Worm (Caenorhabditis elegans): ENCODE results near the gene him-5.

The him-5 gene

DNA sequence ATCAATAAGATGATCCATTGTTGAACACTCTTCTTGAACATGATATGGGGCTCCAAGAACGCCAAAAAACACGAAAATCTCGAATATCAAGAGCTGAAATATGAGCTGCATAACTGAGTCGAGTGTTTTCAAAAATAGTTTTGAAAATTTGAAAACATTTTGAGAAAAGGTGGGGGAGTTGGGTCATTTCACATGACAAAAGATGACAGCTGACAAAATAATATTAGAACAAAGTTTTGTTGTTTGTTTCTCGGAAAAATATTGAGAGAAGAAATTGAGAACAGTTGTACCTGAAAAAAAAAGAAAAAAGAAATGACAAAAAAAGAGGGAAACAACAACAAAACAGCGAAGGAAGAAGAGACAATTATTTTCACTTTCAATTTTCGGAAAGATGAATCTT is 8.3 kb downstream of the him-5 start, which contains the start of the genes D1086.2 and D1086.1:
Gene D1086.2, minus strand, starts transcription at position 150 of the 400 bp plus-strand sequence.
Gene D1086.1, plus strand, starts transcription at position 340 of the 400 bp plus-strand sequence.
- TF ChIP-seq T23F11.4 (GFP tag; optimal IDR thresholded peaks at IDR 0.05) (no peak), mec-3 (tag; optimal IDR thresholded peaks at IDR 0.05; ENCODE audit: borderline replicate concordance) (no peak), pat-9 (tag; optimal IDR thresholded peaks at IDR 0.05) (no peak), unc-55 (GFP tag; optimal IDR thresholded peaks at IDR 0.05) (no peak), elt-4 (tag; optimal IDR thresholded peaks at IDR 0.05) (no peak), unc-86 (tag; optimal IDR thresholded peaks at IDR 0.05) (no peak), ceh-2 (tag; optimal IDR thresholded peaks at IDR 0.05) (no peak), ceh-45 (GFP tag; IDR thresholded peaks at IDR 0.05) (no peak), fax-1 (tag; optimal IDR thresholded peaks at IDR 0.05) (no peak), ceh-14 (tag; optimal IDR thresholded peaks at IDR 0.05) (no peak), nfya-1 (tag; optimal IDR thresholded peaks at IDR 0.05) (no peak), ref-2 (tag; optimal IDR thresholded peaks at IDR 0.05) (no peak), sox-2 (GFP tag; IDR thresholded peaks at IDR 0.05) (no peak), Y22D7AL.16 (tag; optimal IDR thresholded peaks at IDR 0.05) (no peak)

DNA sequence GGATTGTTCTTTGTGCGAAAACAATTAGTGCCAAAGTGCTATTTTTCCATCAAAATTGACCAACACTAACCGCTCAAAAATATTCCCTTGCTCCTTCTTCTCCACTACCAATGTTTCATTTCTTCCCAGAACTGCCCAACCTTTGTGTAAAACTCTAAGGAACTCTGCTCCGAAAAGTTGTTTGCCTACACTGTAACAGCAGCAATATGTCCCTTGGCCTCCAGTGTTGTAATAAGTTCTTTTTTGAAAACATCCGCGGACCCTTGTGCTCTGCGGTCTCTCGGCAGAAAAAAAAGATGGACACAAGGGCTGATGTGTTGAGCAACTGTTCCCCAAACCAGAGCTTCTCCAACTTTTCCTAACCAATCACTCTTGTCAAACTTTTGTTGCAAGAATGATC is 10.7 kb downstream of the him-5 start, which contains the start of gene D1086.12:
Gene D1086.12, plus strand, starts transcription at position 301 of the 400 bp plus-strand sequence.
- TF ChIP-seq syd-9 (tag; optimal IDR thresholded peaks at IDR 0.05) (no peak), che-1 (tag; optimal IDR thresholded peaks at IDR 0.05) (no peak), ceh-30 (tag; optimal IDR thresholded peaks at IDR 0.05) (no peak), tbx-2 (tag; optimal IDR thresholded peaks at IDR 0.05) (no peak), hlh-13 (GFP tag; optimal IDR thresholded peaks at IDR 0.05) (no peak), fax-1 (tag; optimal IDR thresholded peaks at IDR 0.05) (no peak), ceh-34 (tag; optimal IDR thresholded peaks at IDR 0.05) (no peak), hlh-6 (tag; optimal IDR thresholded peaks at IDR 0.05) (no peak), ahr-1 (tag; optimal IDR thresholded peaks at IDR 0.05) (no peak), hlh-15 (tag; optimal IDR thresholded peaks at IDR 0.05) (no peak), ceh-19 (GFP tag; optimal IDR thresholded peaks at IDR 0.05) (no peak), ama-1 (optimal IDR thresholded peaks at IDR 0.05) (no peak), dmd-4 (tag; optimal IDR thresholded peaks at IDR 0.05; ENCODE audit: borderline replicate concordance) (no peak), C38D4.7 (GFP tag; optimal IDR thresholded peaks at IDR 0.05) (no peak), pax-1 (tag; optimal IDR thresholded peaks at IDR 0.05) (no peak), ttx-3 (tag; optimal IDR thresholded peaks at IDR 0.05) (no peak), ceh-9 (tag; optimal IDR thresholded peaks at IDR 0.05) (no peak), T23F11.4 (GFP tag; optimal IDR thresholded peaks at IDR 0.05) (no peak), sdc-2 (tag; optimal IDR thresholded peaks at IDR 0.05) (no peak)

DNA sequence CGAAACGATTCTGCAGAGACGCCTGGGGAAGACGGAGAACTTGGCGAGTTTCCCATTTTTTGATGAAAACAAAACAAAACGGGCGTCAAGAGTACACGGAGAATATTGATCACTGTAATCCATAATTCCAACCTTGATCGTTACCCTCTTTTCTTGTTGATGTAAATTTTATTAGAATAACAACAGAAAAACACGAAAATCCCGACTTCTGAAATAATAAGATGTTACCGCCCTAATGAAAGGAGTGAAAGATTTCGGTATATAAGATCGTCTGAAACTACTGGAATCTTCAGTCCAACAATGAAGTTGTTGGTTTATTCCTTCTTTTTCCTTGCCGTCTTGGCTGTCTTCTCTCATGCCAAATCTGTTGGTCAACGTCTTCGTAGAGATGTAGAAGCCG is 13.7 kb downstream of the him-5 start, which contains the start of gene D1086.9:
Gene D1086.9, plus strand, starts transcription at position 301 of the 400 bp plus-strand sequence.
- no peak for TF ChIP-seq ceh-9 (tag; optimal IDR thresholded peaks at IDR 0.05)
- no peak for TF ChIP-seq pqm-1 (tag; optimal IDR thresholded peaks at IDR 0.05)
- TF ChIP-seq ama-1 (optimal IDR thresholded peaks at IDR 0.05): no peak
- TF ChIP-seq ceh-19 (GFP tag; optimal IDR thresholded peaks at IDR 0.05): no peak

DNA sequence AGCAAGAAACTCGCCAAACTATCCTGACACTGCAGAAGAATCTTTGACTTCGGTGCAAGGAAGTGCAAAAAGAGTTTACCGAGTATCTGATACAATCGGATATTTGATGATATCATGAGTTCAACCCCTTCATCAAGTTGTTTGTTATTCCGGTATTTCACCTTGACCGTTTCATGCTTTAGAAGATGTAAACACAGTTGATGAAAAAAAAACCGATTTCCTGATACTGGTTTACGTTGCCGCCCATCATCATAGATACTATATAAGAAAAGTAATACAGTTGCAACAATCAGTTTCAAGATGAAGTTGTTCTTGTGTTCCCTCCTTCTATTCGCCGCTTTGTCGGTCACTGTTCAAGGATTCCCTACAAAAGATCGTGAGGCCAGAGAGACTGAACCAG is 17.3 kb downstream of the him-5 start, which contains the start of gene H39E23.3:
Gene H39E23.3, plus strand, starts transcription at position 301 of the 400 bp plus-strand sequence.
- TF ChIP-seq tbx-7 (tag; optimal IDR thresholded peaks at IDR 0.05): no peak
- TF ChIP-seq npax-4 (tag; optimal IDR thresholded peaks at IDR 0.05): no peak
- no peak for TF ChIP-seq C08G9.2 (tag; optimal IDR thresholded peaks at IDR 0.05)
- no peak for TF ChIP-seq che-1 (tag; optimal IDR thresholded peaks at IDR 0.05)

DNA sequence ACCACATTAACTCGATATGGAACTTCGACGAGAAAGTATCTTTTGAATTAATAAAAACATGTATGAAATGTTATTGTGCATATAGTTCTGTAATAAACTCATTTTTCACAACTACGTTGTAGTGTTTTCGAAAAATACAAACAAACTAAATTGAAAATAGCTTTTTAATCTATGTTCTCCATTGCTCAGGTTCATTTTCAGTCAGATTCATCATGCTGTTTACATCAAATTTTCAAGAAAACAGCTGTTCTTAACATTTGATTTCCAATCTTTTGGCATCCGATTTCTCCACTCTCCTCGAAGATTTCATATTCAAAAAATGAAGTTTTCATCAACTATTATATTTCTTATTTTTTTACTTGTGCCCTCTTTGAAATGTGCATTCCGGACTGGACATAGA is 19.8 kb downstream of the him-5 start, which contains the start of gene H39E23.2:
Gene H39E23.2, plus strand, starts transcription at position 301 of the 400 bp plus-strand sequence.
- TF ChIP-seq fkh-10 (GFP tag; optimal IDR thresholded peaks at IDR 0.05) (no peak), C08G9.2 (tag; optimal IDR thresholded peaks at IDR 0.05) (no peak), eyg-1 (tag; optimal IDR thresholded peaks at IDR 0.05) (no peak), lin-11 (tag; optimal IDR thresholded peaks at IDR 0.05) (no peak), gmeb-2 (tag; optimal IDR thresholded peaks at IDR 0.05) (no peak), lim-6 (tag; optimal IDR thresholded peaks at IDR 0.05) (no peak), ztf-16 (tag; optimal IDR thresholded peaks at IDR 0.05) (no peak), zip-5 (tag; optimal IDR thresholded peaks at IDR 0.05) (no peak), ttx-3 (tag; optimal IDR thresholded peaks at IDR 0.05) (no peak), dmd-4 (tag; optimal IDR thresholded peaks at IDR 0.05; ENCODE audit: borderline replicate concordance) (no peak), ets-4 (tag; optimal IDR thresholded peaks at IDR 0.05) (no peak), pqm-1 (tag; optimal IDR thresholded peaks at IDR 0.05) (no peak)
